Worm (Caenorhabditis elegans): ENCODE results near the gene nspc-7.

Gene nspc-7

DNA sequence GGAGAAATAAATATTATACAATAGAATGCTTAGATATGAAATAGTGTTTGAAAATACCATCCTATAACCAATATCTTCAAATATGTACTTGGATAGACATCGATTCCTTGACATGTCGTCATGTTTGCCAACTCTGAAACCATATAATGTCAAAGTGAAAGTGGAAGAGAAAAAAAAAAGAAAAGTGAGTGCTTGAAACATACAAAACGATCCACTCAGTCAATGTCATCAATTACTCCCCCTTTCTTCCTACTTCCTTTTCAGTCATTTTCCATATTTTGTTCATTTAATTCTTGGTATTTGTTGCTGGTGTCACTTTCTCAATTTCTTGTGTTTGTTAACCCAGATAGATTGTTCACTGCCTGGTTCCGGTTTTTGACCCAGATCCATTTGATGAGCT, 38.6 kb downstream of the nspc-7 start, which contains the start of gene F18E9.4:
F18E9.4 (plus strand) TSS at position 301 of the 400 bp plus-strand sequence.
- TF ChIP-seq tbx-37 (GFP tag; conservative IDR thresholded peaks at IDR 0.05) (no peak), hmg-4 (GFP tag; optimal IDR thresholded peaks at IDR 0.05) (no peak), F13C5.2 (tag; optimal IDR thresholded peaks at IDR 0.05) (no peak), aly-1 (tag; optimal IDR thresholded peaks at IDR 0.05) (no peak), B0310.2 (tag; optimal IDR thresholded peaks at IDR 0.05) (no peak), sea-1 (GFP tag; conservative IDR thresholded peaks at IDR 0.05) (no peak), flt-1 (GFP tag; IDR thresholded peaks at IDR 0.05) (no peak), scrt-1 (GFP tag; IDR thresholded peaks at IDR 0.05) (no peak), hnd-1 (tag; optimal IDR thresholded peaks at IDR 0.05) (no peak)

DNA sequence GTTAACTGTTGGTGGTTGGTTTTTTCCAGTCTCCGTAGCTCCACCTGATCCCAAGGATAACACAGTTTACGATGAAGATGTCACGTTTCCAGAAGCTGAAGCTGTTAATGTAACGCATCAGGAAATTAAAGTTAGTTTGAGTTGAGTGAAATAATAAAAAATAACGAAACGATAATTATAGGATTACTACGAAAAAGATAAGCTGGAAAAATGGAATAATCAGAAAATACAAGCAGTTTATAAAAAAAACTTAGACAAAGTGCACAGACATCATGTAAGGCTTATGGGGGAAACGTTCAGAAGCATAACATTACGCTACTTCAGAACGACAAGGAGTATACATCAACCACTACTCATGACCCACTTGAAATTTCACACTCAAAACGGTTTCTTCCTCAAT, 39.8 kb downstream of the nspc-7 start, which contains the start of gene F18E9.8:
F18E9.8 (minus strand) TSS at position 101 of the 400 bp plus-strand sequence.
- TF ChIP-seq ama-1 (optimal IDR thresholded peaks at IDR 0.05) (no peak), sea-1 (GFP tag; conservative IDR thresholded peaks at IDR 0.05) (no peak), tra-4 (tag; optimal IDR thresholded peaks at IDR 0.05) (no peak), hnd-1 (tag; optimal IDR thresholded peaks at IDR 0.05) (no peak), pes-1 (GFP tag; IDR thresholded peaks at IDR 0.05) (no peak), ceh-13 (GFP tag; optimal IDR thresholded peaks at IDR 0.05) (no peak), hmbx-1 (tag; optimal IDR thresholded peaks at IDR 0.05) (no peak), B0310.2 (tag; optimal IDR thresholded peaks at IDR 0.05) (no peak), ceh-36 (tag; optimal IDR thresholded peaks at IDR 0.05) (no peak), tbx-37 (GFP tag; conservative IDR thresholded peaks at IDR 0.05) (no peak), flt-1 (GFP tag; IDR thresholded peaks at IDR 0.05) (no peak), ets-7 (tag; optimal IDR thresholded peaks at IDR 0.05) (no peak), aly-1 (tag; optimal IDR thresholded peaks at IDR 0.05) (no peak), tbx-11 (GFP tag; IDR thresholded peaks at IDR 0.05) (no peak), hmg-4 (GFP tag; optimal IDR thresholded peaks at IDR 0.05) (no peak), scrt-1 (GFP tag; IDR thresholded peaks at IDR 0.05) (no peak), F13C5.2 (tag; optimal IDR thresholded peaks at IDR 0.05) (no peak)

ce11 chrX:8582767-8583360, 41.2 kb downstream of the nspc-7 start:
- TF ChIP-seq B0310.2 (tag; optimal IDR thresholded peaks at IDR 0.05) (no peak), aly-1 (tag; optimal IDR thresholded peaks at IDR 0.05) (no peak), ama-1 (optimal IDR thresholded peaks at IDR 0.05) (no peak), F13C5.2 (tag; optimal IDR thresholded peaks at IDR 0.05) (no peak), tbx-37 (GFP tag; conservative IDR thresholded peaks at IDR 0.05) (no peak), hmg-4 (GFP tag; optimal IDR thresholded peaks at IDR 0.05) (no peak), hnd-1 (tag; optimal IDR thresholded peaks at IDR 0.05) (no peak), tra-4 (tag; optimal IDR thresholded peaks at IDR 0.05) (no peak), sea-1 (GFP tag; conservative IDR thresholded peaks at IDR 0.05) (no peak), ets-7 (tag; optimal IDR thresholded peaks at IDR 0.05) (no peak), tbx-11 (GFP tag; IDR thresholded peaks at IDR 0.05) (no peak), pes-1 (GFP tag; IDR thresholded peaks at IDR 0.05) (no peak)

DNA sequence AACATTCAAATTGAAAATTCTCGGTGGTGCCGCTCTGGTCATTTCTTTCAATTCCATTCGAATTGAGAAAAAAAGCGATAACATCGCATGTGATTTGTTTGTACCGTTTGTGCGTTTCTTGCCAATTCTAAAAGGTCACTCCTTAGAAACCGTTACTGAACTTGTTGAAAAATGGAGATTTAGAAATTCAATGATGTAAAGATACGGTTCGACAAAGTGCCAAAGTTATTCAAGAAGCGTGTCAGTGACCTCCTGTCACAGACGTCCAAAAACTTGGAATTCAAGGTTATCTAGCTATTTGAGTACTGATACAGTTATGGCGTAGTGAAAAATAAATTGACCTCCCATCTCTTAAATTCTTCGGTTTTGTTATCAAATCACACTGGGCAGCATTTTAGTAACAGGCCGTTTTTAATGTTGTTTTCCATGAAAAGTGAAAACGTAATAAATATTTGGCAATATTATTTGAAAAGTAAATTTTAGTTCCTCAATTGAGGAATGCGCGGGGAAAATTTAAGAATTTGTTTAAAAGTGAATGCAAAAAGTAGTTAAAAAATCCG, 43.2 kb downstream of the nspc-7 start:
- TF ChIP-seq aly-1 (tag; optimal IDR thresholded peaks at IDR 0.05) (no peak), tbx-11 (GFP tag; IDR thresholded peaks at IDR 0.05) (no peak), ets-7 (tag; optimal IDR thresholded peaks at IDR 0.05) (no peak), ceh-13 (GFP tag; optimal IDR thresholded peaks at IDR 0.05) (no peak), B0310.2 (tag; optimal IDR thresholded peaks at IDR 0.05) (no peak), F13C5.2 (tag; optimal IDR thresholded peaks at IDR 0.05) (no peak), sea-1 (GFP tag; conservative IDR thresholded peaks at IDR 0.05) (no peak)

DNA sequence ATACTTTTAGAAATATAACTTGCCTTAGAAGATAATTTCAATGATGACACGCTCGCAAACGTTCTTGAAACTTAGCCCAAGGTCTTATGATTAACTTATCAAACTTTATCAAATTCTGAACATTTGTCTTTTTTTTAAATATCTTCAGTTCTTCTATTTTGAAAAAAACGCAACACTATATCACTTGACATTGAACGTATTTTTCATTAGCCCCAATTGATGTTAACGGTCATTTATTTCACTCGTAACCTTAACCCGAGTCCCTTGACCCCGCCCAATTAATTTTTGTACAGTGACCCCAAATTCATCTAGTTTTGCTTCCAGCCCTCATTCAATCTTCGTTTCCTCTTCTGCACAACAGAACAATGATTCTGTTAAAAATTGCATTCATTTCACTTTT, 44.2 kb downstream of the nspc-7 start, which contains the start of gene F18E9.3:
F18E9.3 (plus strand) TSS at position 311 of the 400 bp plus-strand sequence.
- TF ChIP-seq ceh-13 (GFP tag; optimal IDR thresholded peaks at IDR 0.05): no peak
- no peak for TF ChIP-seq tbx-11 (GFP tag; IDR thresholded peaks at IDR 0.05)
- TF ChIP-seq ama-1 (optimal IDR thresholded peaks at IDR 0.05): no peak
- TF ChIP-seq scrt-1 (GFP tag; IDR thresholded peaks at IDR 0.05): no peak
- TF ChIP-seq sea-1 (GFP tag; conservative IDR thresholded peaks at IDR 0.05): no peak
- TF ChIP-seq tra-4 (tag; optimal IDR thresholded peaks at IDR 0.05): no peak
- TF ChIP-seq ets-7 (tag; optimal IDR thresholded peaks at IDR 0.05): no peak
- TF ChIP-seq tbx-37 (GFP tag; conservative IDR thresholded peaks at IDR 0.05): no peak
- TF ChIP-seq F13C5.2 (tag; optimal IDR thresholded peaks at IDR 0.05): no peak
- no peak for TF ChIP-seq aly-1 (tag; optimal IDR thresholded peaks at IDR 0.05)
- no peak for TF ChIP-seq hmg-4 (GFP tag; optimal IDR thresholded peaks at IDR 0.05)
- TF ChIP-seq ceh-36 (tag; optimal IDR thresholded peaks at IDR 0.05): no peak
- no peak for TF ChIP-seq hmbx-1 (tag; optimal IDR thresholded peaks at IDR 0.05)
- no peak for TF ChIP-seq flt-1 (GFP tag; IDR thresholded peaks at IDR 0.05)
- no peak for TF ChIP-seq pes-1 (GFP tag; IDR thresholded peaks at IDR 0.05)
- no peak for TF ChIP-seq hnd-1 (tag; optimal IDR thresholded peaks at IDR 0.05)
- TF ChIP-seq B0310.2 (tag; optimal IDR thresholded peaks at IDR 0.05): no peak

Data from whole organism, early embryonic.